Fruit fly (Drosophila melanogaster) whole organism, prepupa: Measurements from ENCODE around the gene CG11983.

Experiments used
- Blimp-1 ChIP-seq: fragments of 200-800 bp; sonication (Bioruptor generic); optimal IDR thresholded peaks from 3 replicates; lab custom pipeline; 2017; ENCODE audit warnings: missing biosample characterization, missing genetic modification characterization, mild to moderate bottlenecking, moderate library complexity, missing genetic modification reagents
- CG10631 ChIP-seq: fragments of 200-800 bp; sonication (Bioruptor generic); optimal IDR thresholded peaks from 2 replicates; lab custom pipeline; 2016; ENCODE audit warnings: missing biosample characterization, missing genetic modification characterization
- CG11762 ChIP-seq: fragments of 200-800 bp; sonication (Bioruptor generic); optimal IDR thresholded peaks from 3 replicates; lab custom pipeline; 2016; ENCODE audit warnings: missing biosample characterization, missing genetic modification characterization; ENCODE audit not compliant: insufficient read depth
- CG11902 ChIP-seq: fragments of 200-800 bp; sonication (Bioruptor generic); optimal IDR thresholded peaks from 3 replicates; lab custom pipeline; 2016; ENCODE audit warnings: missing biosample characterization, missing genetic modification characterization
- CG15336 ChIP-seq: fragments of 200-800 bp; sonication (Bioruptor generic); IDR thresholded peaks from 2 replicates; pipeline ENCODE4 v1.3.6; 2022; ENCODE audit warnings: missing biosample characterization, missing genetic modification characterization
- CG16779 ChIP-seq: fragments of 200-800 bp; sonication (Bioruptor generic); optimal IDR thresholded peaks from 3 replicates; lab custom pipeline; 2017; ENCODE audit warnings: missing biosample characterization, mild to moderate bottlenecking, missing genetic modification characterization
- CG3032 ChIP-seq: fragments of 200-800 bp; optimal IDR thresholded peaks from 2 replicates; lab custom pipeline; 2019; ENCODE audit warnings: missing biosample characterization, mild to moderate bottlenecking, missing genetic modification characterization, moderate library complexity
- CG32006 ChIP-seq: fragments of 200-800 bp; sonication (Bioruptor generic); optimal IDR thresholded peaks from 3 replicates; lab custom pipeline; 2017; ENCODE audit warnings: missing biosample characterization, mild to moderate bottlenecking, missing genetic modification characterization
- CG34406 ChIP-seq: fragments of 200-800 bp; sonication (Bioruptor generic); optimal IDR thresholded peaks from 3 replicates; lab custom pipeline; 2016; ENCODE audit warnings: missing biosample characterization, missing genetic modification characterization
- CG3919 ChIP-seq: fragments of 200-800 bp; sonication (Bioruptor generic); optimal IDR thresholded peaks from 3 replicates; lab custom pipeline; 2016; ENCODE audit warnings: missing biosample characterization, missing genetic modification characterization
- CG4318 ChIP-seq: fragments of 200-800 bp; sonication (Bioruptor generic); optimal IDR thresholded peaks from 3 replicates; lab custom pipeline; 2017; ENCODE audit warnings: missing biosample characterization, mild to moderate bottlenecking, missing genetic modification characterization
- CG6163 ChIP-seq: fragments of 200-800 bp; sonication (Bioruptor generic); IDR thresholded peaks from 3 replicates; pipeline ENCODE4 v1.3.6; 2022; ENCODE audit warnings: missing biosample characterization, missing genetic modification characterization
- CG6276 ChIP-seq: fragments of 200-800 bp; sonication (Bioruptor generic); optimal IDR thresholded peaks from 2 replicates; lab custom pipeline; 2017; ENCODE audit warnings: missing biosample characterization, mild to moderate bottlenecking, missing genetic modification characterization
- CG6792 ChIP-seq: fragments of 200-800 bp; sonication (Bioruptor generic); optimal IDR thresholded peaks from 3 replicates; lab custom pipeline; 2016; ENCODE audit warnings: missing biosample characterization, missing genetic modification characterization
- CG6808 ChIP-seq: fragments of 200-800 bp; sonication (Bioruptor generic); optimal IDR thresholded peaks from 3 replicates; lab custom pipeline; 2017; ENCODE audit warnings: missing biosample characterization, missing genetic modification characterization, mild to moderate bottlenecking, moderate library complexity, missing genetic modification reagents
- CG6854 ChIP-seq: fragments of 200-800 bp; sonication (Bioruptor generic); optimal IDR thresholded peaks from 2 replicates; lab custom pipeline; 2017; ENCODE audit warnings: missing biosample characterization, mild to moderate bottlenecking, missing genetic modification characterization
- CG7368 ChIP-seq: fragments of 200-800 bp; sonication (Bioruptor generic); optimal IDR thresholded peaks from 3 replicates; lab custom pipeline; 2016; ENCODE audit warnings: missing biosample characterization, missing genetic modification characterization
- CG8119 ChIP-seq: fragments of 200-800 bp; sonication (Bioruptor generic); IDR thresholded peaks from 3 replicates; pipeline ENCODE4 v1.3.6; 2022; ENCODE audit warnings: missing biosample characterization, missing genetic modification characterization
- CG8319 ChIP-seq: fragments of 200-800 bp; sonication (Bioruptor generic); optimal IDR thresholded peaks from 3 replicates; lab custom pipeline; 2016; ENCODE audit warnings: missing biosample characterization, missing genetic modification characterization
- CG8632 ChIP-seq: fragments of 200-800 bp; sonication (Bioruptor generic); optimal IDR thresholded peaks from 3 replicates; lab custom pipeline; 2016; ENCODE audit warnings: missing biosample characterization, missing genetic modification characterization
- CG9139 ChIP-seq: fragments of 200-800 bp; sonication (Bioruptor generic); optimal IDR thresholded peaks from 3 replicates; lab custom pipeline; 2017; ENCODE audit warnings: missing biosample characterization, mild to moderate bottlenecking, missing genetic modification characterization
- Eip75B ChIP-seq: fragments of 200-800 bp; sonication (Bioruptor generic); optimal IDR thresholded peaks from 3 replicates; lab custom pipeline; 2016; ENCODE audit warnings: missing biosample characterization, missing genetic modification characterization
- Eip78C ChIP-seq: fragments of 200-800 bp; sonication (Bioruptor generic); peaks from one replicate; lab custom pipeline; 2016; ENCODE audit warnings: missing biosample characterization, missing genetic modification characterization
- Eip93F ChIP-seq: fragments of 200-800 bp; sonication (Bioruptor generic); optimal IDR thresholded peaks from 2 replicates; lab custom pipeline; 2016; ENCODE audit warnings: missing biosample characterization, mild to moderate bottlenecking, missing genetic modification characterization
- Ets96B ChIP-seq: fragments of 200-800 bp; optimal IDR thresholded peaks from 2 replicates; lab custom pipeline; 2019; ENCODE audit warnings: missing biosample characterization, mild to moderate bottlenecking, missing genetic modification characterization, moderate library complexity
- Gug ChIP-seq: fragments of 200-800 bp; sonication (Bioruptor generic); IDR thresholded peaks from 2 replicates; pipeline ENCODE4 v1.3.6; 2022; ENCODE audit warnings: missing biosample characterization, missing genetic modification characterization
- Hr38 ChIP-seq: sonication (Bioruptor generic); optimal IDR thresholded peaks from 2 replicates; lab custom pipeline; 2016; ENCODE audit warnings: missing biosample characterization, missing genetic modification characterization
- Hr39 ChIP-seq: fragments of 200-800 bp; sonication (Bioruptor generic); optimal IDR thresholded peaks from 2 replicates; lab custom pipeline; 2016; ENCODE audit warnings: missing biosample characterization, missing genetic modification characterization
- Hr4 ChIP-seq: fragments of 200-800 bp; sonication (Bioruptor generic); optimal IDR thresholded peaks from 3 replicates; lab custom pipeline; 2016; ENCODE audit warnings: missing biosample characterization, missing genetic modification characterization
- Met ChIP-seq: fragments of 200-800 bp; sonication (Bioruptor generic); optimal IDR thresholded peaks from 3 replicates; lab custom pipeline; 2016; ENCODE audit warnings: missing biosample characterization, missing genetic modification characterization
- OdsH ChIP-seq: fragments of 200-800 bp; sonication (Bioruptor generic); optimal IDR thresholded peaks from 3 replicates; lab custom pipeline; 2016; ENCODE audit warnings: missing biosample characterization, missing genetic modification characterization
- Sox14 ChIP-seq: fragments of 200-800 bp; sonication (Bioruptor generic); optimal IDR thresholded peaks from 3 replicates; lab custom pipeline; 2016; ENCODE audit warnings: missing biosample characterization, missing genetic modification characterization
- Sox15 ChIP-seq: fragments of 200-800 bp; sonication (Bioruptor generic); optimal IDR thresholded peaks from 3 replicates; lab custom pipeline; 2016; ENCODE audit warnings: missing biosample characterization, missing genetic modification characterization
- acj6 ChIP-seq: fragments of 200-800 bp; sonication (Bioruptor generic); optimal IDR thresholded peaks from 3 replicates; lab custom pipeline; 2016; ENCODE audit warnings: missing biosample characterization, missing genetic modification characterization
- cyc ChIP-seq: fragments of 200-800 bp; sonication (Bioruptor generic); optimal IDR thresholded peaks from 3 replicates; lab custom pipeline; 2016; ENCODE audit warnings: missing biosample characterization, missing genetic modification characterization
- dsx ChIP-seq: fragments of 200-800 bp; optimal IDR thresholded peaks from 3 replicates; lab custom pipeline; 2019; ENCODE audit warnings: missing biosample characterization, mild to moderate bottlenecking, missing genetic modification characterization, moderate library complexity; ENCODE audit not compliant: poor library complexity, severe bottlenecking
- esn ChIP-seq: fragments of 200-800 bp; sonication (Bioruptor generic); optimal IDR thresholded peaks from 2 replicates; lab custom pipeline; 2016; ENCODE audit warnings: missing biosample characterization, mild to moderate bottlenecking, missing genetic modification characterization, moderate library complexity
- fd59A ChIP-seq: fragments of 200-800 bp; sonication (Bioruptor generic); optimal IDR thresholded peaks from 2 replicates; lab custom pipeline; 2017; ENCODE audit warnings: missing biosample characterization, mild to moderate bottlenecking, missing genetic modification characterization, missing genetic modification reagents
- fd85E ChIP-seq: fragments of 200-800 bp; sonication (Bioruptor generic); optimal IDR thresholded peaks from 3 replicates; lab custom pipeline; 2016; ENCODE audit warnings: missing biosample characterization, missing genetic modification characterization
- fkh ChIP-seq: fragments of 200-800 bp; sonication (Bioruptor generic); optimal IDR thresholded peaks from 3 replicates; lab custom pipeline; 2017; ENCODE audit warnings: missing biosample characterization, mild to moderate bottlenecking, missing genetic modification characterization, moderate library complexity
- salr ChIP-seq, 2 experiments: fragments of 200-800 bp; sonication (Bioruptor generic); optimal IDR thresholded peaks; 3 replicates each; lab custom pipeline; 2016 to 2018; ENCODE audit warnings: missing biosample characterization in 2 of 2, missing genetic modification characterization in 2 of 2, mild to moderate bottlenecking in 1 of 2
- spab ChIP-seq: fragments of 200-800 bp; sonication (Bioruptor generic); optimal IDR thresholded peaks from 2 replicates; lab custom pipeline; 2017; ENCODE audit warnings: missing biosample characterization, mild to moderate bottlenecking, missing genetic modification characterization, missing genetic modification reagents
- ss ChIP-seq, 2 experiments: fragments of 200-800 bp; sonication (Bioruptor generic); optimal IDR thresholded peaks; 2 replicates in 1 of 2; 3 replicates in 1 of 2; lab custom pipeline; 2017 to 2018; ENCODE audit warnings: mild to moderate bottlenecking in 2 of 2, missing biosample characterization in 2 of 2, missing genetic modification characterization in 2 of 2, moderate library complexity in 1 of 2
- topi ChIP-seq: fragments of 200-800 bp; sonication (Bioruptor generic); optimal IDR thresholded peaks from 3 replicates; lab custom pipeline; 2016; ENCODE audit warnings: missing biosample characterization, missing genetic modification characterization
- vri ChIP-seq: fragments of 200-800 bp; sonication (Bioruptor generic); optimal IDR thresholded peaks from 3 replicates; lab custom pipeline; 2016; ENCODE audit warnings: missing biosample characterization, mild to moderate bottlenecking, missing genetic modification characterization

CG11983 gene

dm6 chr3R:9055119-9056105 is 47.3 kb downstream of the CG11983 start (continued):
- no peak for TF ChIP-seq Gug
- TF ChIP-seq CG7368, result peak; percentile 79
- TF ChIP-seq CG3032 (tag; lab: Kevin White, UChicago), result peak; percentile 90
- TF ChIP-seq acj6, result peak; percentile 90
- peak; percentile 90 for TF ChIP-seq CG3919 (GFP tag; lab: Kevin White, UChicago)
- peak; percentile 84 to 87 for TF ChIP-seq ss (GFP tag; optimal IDR thresholded peaks at IDR 0.05; lab: Kevin White, UChicago)
- peak; percentile 87 for TF ChIP-seq CG32006
- TF ChIP-seq CG10631 (GFP tag; lab: Kevin White, UChicago), result peak; percentile 88
- peak; percentile 89 for TF ChIP-seq CG6808 (GFP tag; lab: Kevin White, UChicago)
- peak; percentile 84 for TF ChIP-seq Sox14
- TF ChIP-seq, all 60 proteins: peak for 53

- no peak for TF ChIP-seq CG8319
- TF ChIP-seq Hr39, result no peak
- TF ChIP-seq CG34406 (GFP tag; lab: Kevin White, UChicago), result no peak
- peak; percentile 37 for TF ChIP-seq spab (GFP tag; lab: Kevin White, UChicago)
- no peak for TF ChIP-seq CG15336 (GFP tag; lab: Robert Waterston, UW)
- no peak for TF ChIP-seq CG32006
- no peak for TF ChIP-seq CG4318
- no peak for TF ChIP-seq esn (GFP tag; lab: Kevin White, UChicago)
- peak; percentile 83 for TF ChIP-seq fkh
- peak; percentile 19 for TF ChIP-seq Eip93F
- peak; percentile 11 for TF ChIP-seq fd85E (GFP tag; lab: Kevin White, UChicago)
- TF ChIP-seq CG11902 (GFP tag; lab: Kevin White, UChicago), result no peak
- TF ChIP-seq salr (GFP tag; optimal IDR thresholded peaks at IDR 0.05; lab: Kevin White, UChicago), result peak in 1 of 2 experiments; percentile 59
- peak; percentile 60 for TF ChIP-seq Ets96B (tag; lab: Kevin White, UChicago)
- no peak for TF ChIP-seq CG11762 (GFP tag; lab: Kevin White, UChicago)
- TF ChIP-seq dsx (GFP tag; lab: Kevin White, UChicago), result peak; percentile 67
- TF ChIP-seq ss (GFP tag; optimal IDR thresholded peaks at IDR 0.05; lab: Kevin White, UChicago), result peak; percentile 81 to 83
- TF ChIP-seq CG8119 (GFP tag; lab: Robert Waterston, UW), result no peak
- TF ChIP-seq OdsH (GFP tag; lab: Kevin White, UChicago), result peak; percentile 6
- peak; percentile 74 for TF ChIP-seq CG6808 (GFP tag; lab: Kevin White, UChicago)
- TF ChIP-seq CG6163, result no peak
- TF ChIP-seq CG16779 (tag; lab: Kevin White, UChicago), result peak; percentile 55
- no peak for TF ChIP-seq Hr38 (GFP tag; lab: Kevin White, UChicago)
- peak; percentile 78 for TF ChIP-seq Eip78C
- TF ChIP-seq CG7368, result peak; percentile 15
- TF ChIP-seq Sox14, result peak; percentile 68
- peak; percentile 30 for TF ChIP-seq fd59A (GFP tag; lab: Kevin White, UChicago)
- TF ChIP-seq CG6854, result peak; percentile 70
- no peak for TF ChIP-seq topi (GFP tag; lab: Kevin White, UChicago)
- peak; percentile 13 for TF ChIP-seq Met (GFP tag; lab: Kevin White, UChicago)
- TF ChIP-seq vri (GFP tag; lab: Kevin White, UChicago), result no peak
- TF ChIP-seq CG3919 (GFP tag; lab: Kevin White, UChicago), result peak; percentile 35
- TF ChIP-seq CG9139, result peak; percentile 72
- peak; percentile 34 for TF ChIP-seq Blimp-1 (GFP tag; lab: Kevin White, UChicago)
- TF ChIP-seq Hr4 (GFP tag; lab: Kevin White, UChicago), result no peak
- no peak for TF ChIP-seq Sox15 (GFP tag; lab: Kevin White, UChicago)
- peak; percentile 68 for TF ChIP-seq CG6276 (GFP tag; lab: Kevin White, UChicago)
- TF ChIP-seq CG6792 (GFP tag; lab: Kevin White, UChicago), result peak; percentile 9
- TF ChIP-seq CG8632 (GFP tag; lab: Kevin White, UChicago), result no peak
- no peak for TF ChIP-seq acj6
- no peak for TF ChIP-seq cyc (GFP tag; lab: Kevin White, UChicago)
- peak; percentile 8 for TF ChIP-seq Eip75B
Measured at dm6 chr3R:9056409-9057031, 48.4 kb downstream of the CG11983 start.
